Worm (Caenorhabditis elegans) whole organism, L2 larva: ENCODE data around the gene ndub-3.

Experiments used
- aly-2 ChIP-seq: fragments of 150-350 bp; optimal IDR thresholded peaks from 2 replicates; lab custom pipeline; 2014; ENCODE audit warnings: missing biosample characterization, missing genetic modification characterization
- ama-1 ChIP-seq: fragments of 150-350 bp; optimal IDR thresholded peaks from 2 replicates; lab custom pipeline; 2018; ENCODE audit warnings: inconsistent platforms
- egl-27 ChIP-seq: sonication (generic microtip); optimal IDR thresholded peaks from 3 replicates; lab custom pipeline; 2017; ENCODE audit warnings: missing biosample characterization, missing genetic modification reagents, missing genetic modification characterization
- unc-55 ChIP-seq: fragments of 150-350 bp; sonication (generic microtip); optimal IDR thresholded peaks from 3 replicates; lab custom pipeline; 2014; ENCODE audit warnings: missing biosample characterization, missing genetic modification reagents, missing genetic modification characterization
- ztf-1 ChIP-seq: fragments of 200-800 bp; sonication (Bioruptor generic); conservative IDR thresholded peaks from 2 replicates; pipeline ENCODE4 v1.3.6; 2022; ENCODE audit warnings: missing genetic modification characterization, missing compliant biosample characterization

ce11 chrII:8940362-8940940, 24.2 kb downstream of the ndub-3 start, which contains the start of the genes set-17 and T21B10.4:
- TF ChIP-seq unc-55 (peak; percentile 54), egl-27 (tag; lab: Kevin White, UChicago) (no peak), ztf-1 (no peak), ama-1 (lab: Kevin White, UChicago) (no peak), aly-2 (tag; lab: Kevin White, UChicago) (no peak)
